Worm (Caenorhabditis elegans) whole organism, L2 larva: ENCODE data around the gene osm-12.

Experiments used
- ama-1 ChIP-seq: fragments of 150-350 bp; optimal IDR thresholded peaks from 2 replicates; lab custom pipeline; 2018; ENCODE audit warnings: inconsistent platforms
- egl-27 ChIP-seq: sonication (generic microtip); optimal IDR thresholded peaks from 3 replicates; lab custom pipeline; 2017; ENCODE audit warnings: missing biosample characterization, missing genetic modification reagents, missing genetic modification characterization
- elt-1 ChIP-seq: fragments of 150-350 bp; optimal IDR thresholded peaks from 2 replicates; lab custom pipeline; 2014; ENCODE audit warnings: missing biosample characterization, missing genetic modification characterization
- lin-11 ChIP-seq: fragments of 150-350 bp; sonication (generic microtip); optimal IDR thresholded peaks from 2 replicates; lab custom pipeline; 2014; ENCODE audit warnings: missing biosample characterization, missing genetic modification characterization, inconsistent platforms, mixed read lengths
- nhr-237 ChIP-seq: fragments of 150-350 bp; optimal IDR thresholded peaks from 2 replicates; lab custom pipeline; 2014; ENCODE audit warnings: missing biosample characterization, missing genetic modification characterization
- skn-1 ChIP-seq: sonication (generic microtip); optimal IDR thresholded peaks from 2 replicates; lab custom pipeline; 2017; ENCODE audit warnings: missing biosample characterization, missing genetic modification characterization
- snpc-4 ChIP-seq: fragments of 150-350 bp; optimal IDR thresholded peaks from 2 replicates; lab custom pipeline; 2014; ENCODE audit warnings: missing biosample characterization, missing genetic modification characterization
- unc-62 ChIP-seq: fragments of 150-350 bp; optimal IDR thresholded peaks from 2 replicates; lab custom pipeline; 2014; ENCODE audit warnings: missing biosample characterization, missing genetic modification reagents, missing genetic modification characterization
- zag-1 ChIP-seq: fragments of 150-350 bp; optimal IDR thresholded peaks from 2 replicates; lab custom pipeline; 2014; ENCODE audit warnings: missing biosample characterization, missing genetic modification characterization
- ztf-4 ChIP-seq: fragments of 150-350 bp; optimal IDR thresholded peaks from 2 replicates; lab custom pipeline; 2014; ENCODE audit warnings: missing biosample characterization, missing genetic modification characterization

- TF ChIP-seq skn-1 (tag; lab: Kevin White, UChicago) (no peak), snpc-4 (tag; lab: Kevin White, UChicago) (no peak), ztf-4 (tag; lab: Kevin White, UChicago) (no peak), elt-1 (tag; lab: Kevin White, UChicago) (no peak), zag-1 (tag; lab: Kevin White, UChicago) (no peak), ama-1 (no peak), unc-62 (no peak), nhr-237 (tag; lab: Kevin White, UChicago) (no peak), lin-11 (tag; lab: Kevin White, UChicago) (no peak), egl-27 (tag; lab: Kevin White, UChicago) (no peak)
Measured at ce11 chrIII:12245570-12245969, 43.2 kb upstream of the osm-12 start.
